Worm (Caenorhabditis elegans): ENCODE data around the gene spp-19.

DNA sequence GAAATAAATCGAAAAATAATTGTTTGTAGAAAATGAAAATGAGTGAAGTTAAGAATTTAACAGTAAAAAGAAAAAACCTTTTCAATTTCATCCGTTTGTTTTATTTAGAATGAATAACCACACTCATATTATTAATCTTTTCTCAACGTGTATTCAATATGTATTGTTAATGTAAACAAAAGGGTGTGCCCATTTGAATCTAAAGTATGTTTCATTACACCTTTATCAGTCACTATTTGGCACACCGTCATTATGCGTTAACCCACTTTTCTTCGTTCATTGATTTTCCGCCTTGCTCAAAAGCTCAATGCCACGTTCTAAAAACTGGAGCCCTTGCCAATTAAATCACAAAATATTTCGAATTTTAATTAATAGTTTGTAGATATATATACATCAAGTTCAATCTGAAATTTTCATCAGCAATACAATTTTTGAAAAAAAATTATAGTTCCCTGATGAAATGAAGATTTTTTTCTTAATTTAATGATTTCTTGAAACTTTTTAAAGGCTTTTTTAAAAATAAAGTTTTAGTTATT lies 4.4 kb upstream of the spp-19 start, which contains the start of gene K04A8.1:
- no peak for TF ChIP-seq ztf-4 (tag; optimal IDR thresholded peaks at IDR 0.05)
- TF ChIP-seq hpl-2 (GFP tag; optimal IDR thresholded peaks at IDR 0.05): no peak
- TF ChIP-seq mep-1 (tag; optimal IDR thresholded peaks at IDR 0.05): no peak

Measured in whole organism, L1 larva.